Fruit fly (Drosophila melanogaster) whole organism: ENCODE measurements around the gene Pex14.

Experiments
- pan ChIP-seq: fragments of >200 bp; optimal IDR thresholded peaks from 2 replicates; lab custom pipeline; 2017
- usp ChIP-seq: fragments of >200 bp; optimal IDR thresholded peaks from 2 replicates; lab custom pipeline; 2017; ENCODE audit warnings: missing biosample characterization, missing genetic modification characterization, mixed read lengths

- TF ChIP-seq pan (lab: Kevin White, UChicago) (no peak), usp (GFP tag; lab: Kevin White, UChicago) (no peak)
These were observed 49.2 kb upstream of the Pex14 start for dm6 chr3L:20729415-20729814.
